Fruit fly (Drosophila melanogaster) whole organism, embryonic: ENCODE data around the gene CG9328.

Experiments used
- Abd-B ChIP-seq: fragments of 200-800 bp; sonication (Bioruptor generic); optimal IDR thresholded peaks from 2 replicates; lab custom pipeline; 2018; ENCODE audit warnings: missing biosample characterization, mild to moderate bottlenecking, missing genetic modification characterization, moderate library complexity
- Adf1 ChIP-seq: fragments of 200-800 bp; sonication (Bioruptor generic); IDR thresholded peaks from 2 replicates; pipeline ENCODE4 v1.3.6; 2022; ENCODE audit warnings: missing biosample characterization, missing genetic modification characterization
- Atf3 ChIP-seq: fragments of 200-800 bp; sonication (Bioruptor generic); optimal IDR thresholded peaks from 3 replicates; lab custom pipeline; 2016; ENCODE audit warnings: missing biosample characterization, missing genetic modification characterization
- BtbVII ChIP-seq: fragments of 200-800 bp; sonication (Bioruptor generic); optimal IDR thresholded peaks from 3 replicates; lab custom pipeline; 2017; ENCODE audit warnings: missing biosample characterization, mild to moderate bottlenecking, missing genetic modification characterization
- CG1024 ChIP-seq: fragments of 200-800 bp; sonication (Bioruptor generic); IDR thresholded peaks from 2 replicates; pipeline ENCODE4 v1.3.6; 2022; ENCODE audit warnings: missing biosample characterization, missing genetic modification characterization
- CG10431 ChIP-seq: fragments of 200-800 bp; sonication (Bioruptor generic); optimal IDR thresholded peaks from 3 replicates; lab custom pipeline; 2018; ENCODE audit warnings: missing biosample characterization, mild to moderate bottlenecking, missing genetic modification characterization
- CG12219 ChIP-seq: fragments of 200-800 bp; sonication (Bioruptor generic); optimal IDR thresholded peaks from 3 replicates; lab custom pipeline; 2018; ENCODE audit warnings: missing biosample characterization, mild to moderate bottlenecking, missing genetic modification characterization
- CG13775 ChIP-seq: fragments of 200-800 bp; sonication (Bioruptor generic); optimal IDR thresholded peaks from 3 replicates; lab custom pipeline; 2017; ENCODE audit warnings: missing biosample characterization, mild to moderate bottlenecking, missing genetic modification characterization
- CG14667 ChIP-seq: fragments of 200-800 bp; sonication (Bioruptor generic); IDR thresholded peaks from 2 replicates; pipeline ENCODE4 v1.3.6; 2022; ENCODE audit warnings: missing biosample characterization, missing genetic modification characterization
- CG14965 ChIP-seq: fragments of 200-800 bp; sonication (Bioruptor generic); optimal IDR thresholded peaks from 2 replicates; lab custom pipeline; 2016; ENCODE audit warnings: missing biosample characterization, missing genetic modification characterization, borderline replicate concordance
- CG17568 ChIP-seq: fragments of 200-800 bp; sonication (Bioruptor generic); optimal IDR thresholded peaks from 2 replicates; lab custom pipeline; 2018; ENCODE audit warnings: missing biosample characterization, mild to moderate bottlenecking, missing genetic modification characterization, moderate library complexity
- CG2129 ChIP-seq: fragments of 200-800 bp; sonication (Bioruptor generic); IDR thresholded peaks from 2 replicates; pipeline ENCODE4 v1.3.6; 2022; ENCODE audit warnings: missing biosample characterization, missing genetic modification characterization; ENCODE audit not compliant: partially characterized antibody
- CG2712 ChIP-seq: fragments of 200-800 bp; optimal IDR thresholded peaks from 3 replicates; lab custom pipeline; 2019; ENCODE audit warnings: missing biosample characterization, mild to moderate bottlenecking, missing genetic modification characterization, moderate library complexity
- CG31365 ChIP-seq: fragments of 200-800 bp; sonication (Bioruptor generic); optimal IDR thresholded peaks from 2 replicates; lab custom pipeline; 2018; ENCODE audit warnings: missing biosample characterization, mild to moderate bottlenecking, missing genetic modification characterization
- CG32767 ChIP-seq: fragments of 200-800 bp; sonication (Bioruptor generic); IDR thresholded peaks from 2 replicates; pipeline ENCODE4 v1.3.6; 2022; ENCODE audit warnings: missing biosample characterization, missing genetic modification characterization
- CG4360 ChIP-seq: fragments of 200-800 bp; sonication (Bioruptor generic); IDR thresholded peaks from 2 replicates; pipeline ENCODE4 v1.3.6; 2022; ENCODE audit warnings: missing biosample characterization, missing genetic modification characterization
- CG43689 ChIP-seq: fragments of 200-800 bp; sonication (Bioruptor generic); IDR thresholded peaks from 2 replicates; pipeline ENCODE4 v1.3.6; 2022; ENCODE audit warnings: missing biosample characterization, missing genetic modification characterization
- CG4617 ChIP-seq: fragments of 200-800 bp; sonication (Bioruptor generic); optimal IDR thresholded peaks from 3 replicates; lab custom pipeline; 2016; ENCODE audit warnings: missing biosample characterization, missing genetic modification characterization, borderline replicate concordance
- CG5180 ChIP-seq: fragments of 200-800 bp; sonication (Bioruptor generic); optimal IDR thresholded peaks from 3 replicates; lab custom pipeline; 2017; ENCODE audit warnings: missing biosample characterization, missing genetic modification characterization, mild to moderate bottlenecking, moderate library complexity, missing genetic modification reagents
- CG5953 ChIP-seq: fragments of 200-800 bp; sonication (Bioruptor generic); IDR thresholded peaks from 2 replicates; pipeline ENCODE4 v1.3.6; 2022; ENCODE audit warnings: missing biosample characterization, missing genetic modification characterization
- CG6654 ChIP-seq: fragments of 200-800 bp; sonication (Bioruptor generic); optimal IDR thresholded peaks from 2 replicates; lab custom pipeline; 2017; ENCODE audit warnings: missing biosample characterization, mild to moderate bottlenecking, missing genetic modification characterization
- CG6791 ChIP-seq: fragments of 200-800 bp; sonication (Bioruptor generic); IDR thresholded peaks from 3 replicates; pipeline ENCODE4 v1.3.6; 2022; ENCODE audit warnings: missing biosample characterization, missing genetic modification characterization; ENCODE audit not compliant: partially characterized antibody
- CG8359 ChIP-seq: fragments of 200-800 bp; sonication (Bioruptor generic); optimal IDR thresholded peaks from 2 replicates; lab custom pipeline; 2017; ENCODE audit warnings: missing biosample characterization, mild to moderate bottlenecking, missing genetic modification characterization, borderline replicate concordance
- CG9797 ChIP-seq: fragments of 200-800 bp; sonication (Bioruptor generic); optimal IDR thresholded peaks from 3 replicates; lab custom pipeline; 2018; ENCODE audit warnings: missing biosample characterization, mild to moderate bottlenecking, missing genetic modification characterization
- CG9932 ChIP-seq: fragments of 200-800 bp; sonication (Bioruptor generic); IDR thresholded peaks from 2 replicates; pipeline ENCODE4 v1.3.6; 2022; ENCODE audit warnings: missing biosample characterization, missing genetic modification characterization
- CoRest ChIP-seq: fragments of 200-800 bp; sonication (Bioruptor generic); optimal IDR thresholded peaks from 3 replicates; lab custom pipeline; 2018; ENCODE audit warnings: missing biosample characterization, mild to moderate bottlenecking, missing genetic modification characterization, moderate library complexity
- Hand ChIP-seq: fragments of 200-800 bp; sonication (Bioruptor generic); optimal IDR thresholded peaks from 2 replicates; lab custom pipeline; 2017; ENCODE audit warnings: mild to moderate bottlenecking, missing biosample characterization, missing genetic modification reagents, missing genetic modification characterization
- Hr3 ChIP-seq: fragments of 200-800 bp; sonication (Bioruptor generic); optimal IDR thresholded peaks from 3 replicates; lab custom pipeline; 2016; ENCODE audit warnings: missing biosample characterization, missing genetic modification characterization
- Max ChIP-seq: fragments of 200-800 bp; sonication (Bioruptor generic); optimal IDR thresholded peaks from 2 replicates; lab custom pipeline; 2016; ENCODE audit warnings: missing biosample characterization, mild to moderate bottlenecking, missing genetic modification characterization
- PHDP ChIP-seq: fragments of 200-800 bp; sonication (Bioruptor generic); optimal IDR thresholded peaks from 3 replicates; lab custom pipeline; 2018; ENCODE audit warnings: missing biosample characterization, mild to moderate bottlenecking, missing genetic modification characterization, moderate library complexity
- cad ChIP-seq: fragments of >200 bp; optimal IDR thresholded peaks from 2 replicates; lab custom pipeline; 2017; ENCODE audit warnings: missing biosample characterization, missing genetic modification characterization
- crol ChIP-seq: fragments of 200-800 bp; sonication (Bioruptor generic); IDR thresholded peaks from 2 replicates; pipeline ENCODE4 v1.3.6; 2022; ENCODE audit warnings: missing biosample characterization, missing genetic modification characterization
- emc ChIP-seq: fragments of 200-800 bp; sonication (Bioruptor generic); optimal IDR thresholded peaks from 2 replicates; lab custom pipeline; 2016; ENCODE audit warnings: missing biosample characterization, missing genetic modification characterization
- eve ChIP-seq, 2 experiments: fragments of >200 bp; optimal IDR thresholded peaks; 2 replicates each; lab custom pipeline; 2017; ENCODE audit warnings: missing biosample characterization in 2 of 2, missing genetic modification characterization in 2 of 2
- fd3F ChIP-seq: fragments of 200-800 bp; sonication (Bioruptor generic); optimal IDR thresholded peaks from 2 replicates; lab custom pipeline; 2018; ENCODE audit warnings: missing biosample characterization, mild to moderate bottlenecking, missing genetic modification characterization, moderate library complexity
- fd64A ChIP-seq: fragments of 200-800 bp; sonication (Bioruptor generic); optimal IDR thresholded peaks from 3 replicates; lab custom pipeline; 2018; ENCODE audit warnings: missing biosample characterization, mild to moderate bottlenecking, missing genetic modification characterization
- gcm2 ChIP-seq: fragments of 200-800 bp; sonication (Bioruptor generic); optimal IDR thresholded peaks from 2 replicates; lab custom pipeline; 2016; ENCODE audit warnings: missing biosample characterization, missing genetic modification characterization
- hkb ChIP-seq, 2 experiments: fragments of 200-800 bp in 1 of 2; fragments of >200 bp in 1 of 2; sonication (Bioruptor generic) in 1 of 2; IDR thresholded peaks in 1 of 2; optimal IDR thresholded peaks in 1 of 2; 2 replicates each; pipeline versions ENCODE4 v1.3.6 to Lab custom; 2017 to 2022; ENCODE audit warnings: missing biosample characterization in 1 of 2, missing genetic modification characterization in 1 of 2
- ind ChIP-seq: fragments of 200-800 bp; sonication (Bioruptor generic); optimal IDR thresholded peaks from 3 replicates; lab custom pipeline; 2016; ENCODE audit warnings: missing biosample characterization, missing genetic modification characterization
- ken ChIP-seq: fragments of 200-800 bp; sonication (Bioruptor generic); IDR thresholded peaks from 3 replicates; pipeline ENCODE4 v1.3.6; 2022; ENCODE audit warnings: missing biosample characterization, missing genetic modification characterization
- mam ChIP-seq: fragments of 200-800 bp; sonication (Bioruptor generic); optimal IDR thresholded peaks from 3 replicates; lab custom pipeline; 2016; ENCODE audit warnings: missing biosample characterization, missing genetic modification characterization
- pb ChIP-seq: fragments of 200-800 bp; sonication (Bioruptor generic); optimal IDR thresholded peaks from 3 replicates; lab custom pipeline; 2016; ENCODE audit warnings: missing biosample characterization, missing genetic modification characterization
- prd ChIP-seq, 3 experiments: fragments of >200 bp in 2 of 3; fragments of 200-800 bp in 1 of 3; sonication (Bioruptor generic) in 1 of 3; optimal IDR thresholded peaks in 2 of 3; IDR thresholded peaks in 1 of 3; 2 replicates in 2 of 3; 3 replicates in 1 of 3; pipeline versions ENCODE4 v1.3.6 to Lab custom; 2017 to 2022; ENCODE audit warnings: missing biosample characterization in 1 of 3, missing genetic modification characterization in 1 of 3
- salm ChIP-seq: fragments of 200-800 bp; sonication (Bioruptor generic); optimal IDR thresholded peaks from 2 replicates; lab custom pipeline; 2018; ENCODE audit warnings: missing biosample characterization, mild to moderate bottlenecking, missing genetic modification characterization
- sima ChIP-seq: fragments of 200-800 bp; sonication (Bioruptor generic); optimal IDR thresholded peaks from 2 replicates; lab custom pipeline; 2016; ENCODE audit warnings: missing biosample characterization, missing genetic modification characterization
- sob ChIP-seq: fragments of 200-800 bp; sonication (Bioruptor generic); IDR thresholded peaks from 2 replicates; pipeline ENCODE4 v1.3.6; 2022; ENCODE audit warnings: missing biosample characterization, missing genetic modification characterization
- sug ChIP-seq: fragments of 200-800 bp; optimal IDR thresholded peaks from 2 replicates; lab custom pipeline; 2019; ENCODE audit warnings: missing biosample characterization, mild to moderate bottlenecking, missing genetic modification characterization, moderate library complexity
- unpg ChIP-seq: fragments of 200-800 bp; sonication (Bioruptor generic); optimal IDR thresholded peaks from 3 replicates; lab custom pipeline; 2018; ENCODE audit warnings: missing biosample characterization, mild to moderate bottlenecking, missing genetic modification characterization, moderate library complexity

The CG9328 gene

DNA sequence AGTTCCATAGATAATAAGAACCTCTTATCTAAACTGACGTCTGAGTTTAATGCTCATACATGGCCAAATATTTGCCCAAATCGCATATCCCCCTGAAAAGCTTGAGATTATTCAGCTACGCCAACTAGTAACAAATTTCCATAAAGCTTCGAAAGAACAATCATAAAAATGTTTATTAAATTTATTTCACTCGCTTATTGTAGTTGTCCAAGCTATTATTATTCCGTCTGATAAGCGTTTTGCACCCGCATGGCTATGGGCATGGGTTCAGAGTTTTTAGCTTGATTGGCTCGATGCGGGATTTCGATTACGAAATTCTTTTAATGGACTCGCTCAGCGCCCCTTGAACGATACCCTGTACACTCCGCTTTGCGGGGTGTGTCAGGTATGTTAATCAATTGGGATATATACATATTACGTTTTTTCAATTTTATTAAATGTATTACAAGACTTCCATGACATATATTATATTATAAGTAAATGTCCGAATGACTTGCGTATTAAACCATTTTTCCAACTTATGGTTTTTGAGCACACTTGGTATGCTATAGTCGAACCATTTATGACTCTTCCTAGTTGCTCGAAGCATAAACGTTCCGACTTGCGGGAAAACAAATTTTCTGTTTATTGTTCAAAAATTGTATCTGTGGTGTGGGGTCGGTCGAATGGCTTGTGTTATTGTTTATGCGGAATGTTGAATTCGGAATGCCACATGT, 8.3 kb downstream of the CG9328 start (continued):
- TF ChIP-seq pb (GFP tag; lab: Kevin White, UChicago): no peak
- peak; percentile 69 for TF ChIP-seq Atf3 (GFP tag; lab: Kevin White, UChicago)
- TF ChIP-seq mam: peak; percentile 76
- peak; percentile 94 for TF ChIP-seq Hand (GFP tag; lab: Kevin White, UChicago)
- TF ChIP-seq CG43689 (GFP tag; lab: Robert Waterston, UW): peak; percentile 93
- peak; percentile 97 for TF ChIP-seq unpg (GFP tag; lab: Kevin White, UChicago)
- TF ChIP-seq eve (GFP tag; optimal IDR thresholded peaks at IDR 0.05; lab: Kevin White, UChicago): peak in 1 of 2 experiments; percentile 96
- peak; percentile 97 for TF ChIP-seq PHDP (tag; lab: Kevin White, UChicago)
- peak; percentile 69; the same call in 1 of the 2 replicates for TF ChIP-seq CG4360 (GFP tag; lab: Robert Waterston, UW)
- peak; percentile 96 for TF ChIP-seq Hr3 (GFP tag; lab: Kevin White, UChicago)
- TF ChIP-seq Max (GFP tag; lab: Kevin White, UChicago): peak; percentile 88
- peak; percentile 94 for TF ChIP-seq BtbVII (GFP tag; lab: Kevin White, UChicago)
- peak; percentile 92 for TF ChIP-seq ken
- TF ChIP-seq CG17568: peak; percentile 93
- peak; percentile 96 for TF ChIP-seq CG12219 (GFP tag; lab: Kevin White, UChicago)
- TF ChIP-seq CG5953 (GFP tag; lab: Robert Waterston, UW): peak; percentile 91
- TF ChIP-seq Abd-B: peak; percentile 94
- TF ChIP-seq sug: peak; percentile 93
- TF ChIP-seq CG14667 (GFP tag; lab: Robert Waterston, UW): peak; percentile 91
- TF ChIP-seq CG6791 (GFP tag; lab: Robert Waterston, UW): peak; percentile 71
- TF ChIP-seq crol (GFP tag; lab: Robert Waterston, UW): peak; percentile 56
- peak; percentile 86 for TF ChIP-seq CG5180
- peak; percentile 92 for TF ChIP-seq fd3F (GFP tag; lab: Kevin White, UChicago)
- no peak for TF ChIP-seq prd (optimal IDR thresholded peaks at IDR 0.05; lab: Kevin White, UChicago)
- TF ChIP-seq prd (GFP tag; IDR thresholded peaks at IDR 0.05; lab: Robert Waterston, UW): peak; percentile 96
- peak; percentile 95 for TF ChIP-seq CG32767
- TF ChIP-seq CG6654 (GFP tag; lab: Kevin White, UChicago): peak; percentile 84
- peak; percentile 84 for TF ChIP-seq CG8359 (GFP tag; lab: Kevin White, UChicago)
- peak; percentile 85 for TF ChIP-seq CG4617 (GFP tag; lab: Kevin White, UChicago)
- TF ChIP-seq fd64A (GFP tag; lab: Kevin White, UChicago): peak; percentile 84
- TF ChIP-seq CG31365 (tag; lab: Kevin White, UChicago): peak; percentile 78
- TF ChIP-seq CoRest (tag; lab: Kevin White, UChicago): peak; percentile 97
- no peak for TF ChIP-seq hkb (optimal IDR thresholded peaks at IDR 0.05; lab: Kevin White, UChicago)
- TF ChIP-seq hkb (GFP tag; IDR thresholded peaks at IDR 0.05; lab: Robert Waterston, UW): peak; percentile 94
- TF ChIP-seq CG2712: peak; percentile 98
- peak; percentile 64 for TF ChIP-seq emc (GFP tag; lab: Kevin White, UChicago)
- peak; percentile 95 for TF ChIP-seq CG9932 (GFP tag; lab: Robert Waterston, UW)
- peak; percentile 19 for TF ChIP-seq CG14965
- no peak for TF ChIP-seq cad (GFP tag; lab: Kevin White, UChicago)
- TF ChIP-seq sima (GFP tag; lab: Kevin White, UChicago): peak; percentile 48
- peak; percentile 83 for TF ChIP-seq gcm2
- peak; percentile 35 for TF ChIP-seq CG9797 (GFP tag; lab: Kevin White, UChicago)
- TF ChIP-seq sob: peak; percentile 95
- peak; percentile 84 for TF ChIP-seq Adf1
- TF ChIP-seq CG13775 (GFP tag; lab: Kevin White, UChicago): peak; percentile 94
- peak; percentile 92 for TF ChIP-seq salm (tag; lab: Kevin White, UChicago)
- TF ChIP-seq ind: peak; percentile 94
- peak; percentile 77 for TF ChIP-seq CG10431 (GFP tag; lab: Kevin White, UChicago)
- TF ChIP-seq CG2129 (GFP tag; lab: Robert Waterston, UW): no peak
- TF ChIP-seq CG1024 (GFP tag; lab: Robert Waterston, UW): peak; percentile 69
